Fruit fly (Drosophila melanogaster): ENCODE measurements around the gene CG32061.

dm6 chr3L:10440488-10440887 is 23.1 kb upstream of the CG32061 start:
- TF ChIP-seq CG8301 (tag; optimal IDR thresholded peaks at IDR 0.05) (no peak), CG8159 (tag; optimal IDR thresholded peaks at IDR 0.05) (no peak), CG17806 (tag; optimal IDR thresholded peaks at IDR 0.05) (no peak), rn (GFP tag; IDR thresholded peaks at IDR 0.05) (no peak)

All from whole organism, pupa.